Worm (Caenorhabditis elegans) whole organism, mixed stage, embryonic: ENCODE results near the gene M163.11.

Source experiments
- M03D4.4 ChIP-seq: sonication (generic microtip); optimal IDR thresholded peaks from 2 replicates; lab custom pipeline; 2017; ENCODE audit warnings: mild to moderate bottlenecking, missing genetic modification characterization, missing compliant biosample characterization
- bed-3 ChIP-seq: fragments of 200-800 bp; sonication (Bioruptor generic); optimal IDR thresholded peaks from 3 replicates; lab custom pipeline; 2018; ENCODE audit warnings: mild to moderate bottlenecking, missing genetic modification characterization, moderate library complexity, missing compliant biosample characterization
- blmp-1 ChIP-seq: fragments of 150-350 bp; optimal IDR thresholded peaks from 2 replicates; lab custom pipeline; 2014; ENCODE audit warnings: missing biosample characterization, missing genetic modification characterization
- ceh-43 ChIP-seq: fragments of 200-800 bp; sonication (Bioruptor generic); optimal IDR thresholded peaks from 2 replicates; lab custom pipeline; 2018; ENCODE audit warnings: mild to moderate bottlenecking, missing genetic modification characterization, moderate library complexity, missing compliant biosample characterization
- ceh-83 ChIP-seq: fragments of 200-800 bp; sonication (Bioruptor generic); optimal IDR thresholded peaks from 2 replicates; lab custom pipeline; 2018; ENCODE audit warnings: mild to moderate bottlenecking, missing genetic modification characterization, missing compliant biosample characterization
- ces-1 ChIP-seq: fragments of 150-350 bp; optimal IDR thresholded peaks from 2 replicates; lab custom pipeline; 2014; ENCODE audit warnings: missing biosample characterization, missing genetic modification reagents, missing genetic modification characterization
- cnd-1 ChIP-seq: fragments of 200-800 bp; sonication (Bioruptor generic); optimal IDR thresholded peaks from 2 replicates; lab custom pipeline; 2018; ENCODE audit warnings: mild to moderate bottlenecking, missing genetic modification characterization, missing compliant biosample characterization
- drap-1 ChIP-seq: fragments of 200-800 bp; sonication (Bioruptor generic); optimal IDR thresholded peaks from 3 replicates; lab custom pipeline; 2018; ENCODE audit warnings: mild to moderate bottlenecking, missing genetic modification characterization, missing compliant biosample characterization
- elt-1 ChIP-seq: sonication (generic microtip); optimal IDR thresholded peaks from 2 replicates; lab custom pipeline; 2017; ENCODE audit warnings: missing genetic modification characterization, mild to moderate bottlenecking, missing compliant biosample characterization, antibody characterized with exemption, moderate library complexity, borderline replicate concordance; ENCODE audit not compliant: insufficient read depth
- elt-3 ChIP-seq: fragments of 150-350 bp; optimal IDR thresholded peaks from 2 replicates; lab custom pipeline; 2014; ENCODE audit warnings: missing biosample characterization, missing genetic modification characterization
- flh-1 ChIP-seq: fragments of 200-800 bp; sonication (Bioruptor generic); optimal IDR thresholded peaks from 2 replicates; lab custom pipeline; 2018; ENCODE audit warnings: mild to moderate bottlenecking, missing genetic modification characterization, moderate library complexity, missing compliant biosample characterization
- ham-2 ChIP-seq: fragments of 200-800 bp; sonication (Bioruptor generic); optimal IDR thresholded peaks from 2 replicates; lab custom pipeline; 2018; ENCODE audit warnings: mild to moderate bottlenecking, missing genetic modification characterization, missing compliant biosample characterization
- hlh-1 ChIP-seq: fragments of 150-350 bp; optimal IDR thresholded peaks from 2 replicates; lab custom pipeline; 2014; ENCODE audit warnings: missing biosample characterization, missing genetic modification reagents, missing genetic modification characterization
- lin-13 ChIP-seq: fragments of 150-350 bp; optimal IDR thresholded peaks from 2 replicates; lab custom pipeline; 2014; ENCODE audit warnings: missing biosample characterization, missing genetic modification characterization
- lin-32 ChIP-seq: fragments of 200-800 bp; sonication (Bioruptor generic); optimal IDR thresholded peaks from 2 replicates; lab custom pipeline; 2018; ENCODE audit warnings: mild to moderate bottlenecking, missing genetic modification characterization, missing compliant biosample characterization
- lsy-2 ChIP-seq: fragments of 150-350 bp; optimal IDR thresholded peaks from 2 replicates; lab custom pipeline; 2014; ENCODE audit warnings: missing biosample characterization, missing genetic modification characterization
- mab-5 ChIP-seq: fragments of 150-350 bp; optimal IDR thresholded peaks from 2 replicates; lab custom pipeline; 2014; ENCODE audit warnings: missing biosample characterization, missing genetic modification characterization
- mep-1 ChIP-seq: fragments of 150-350 bp; optimal IDR thresholded peaks from 2 replicates; lab custom pipeline; 2017; ENCODE audit warnings: missing biosample characterization, missing genetic modification reagents, missing genetic modification characterization, inconsistent platforms
- mls-2 ChIP-seq: sonication (generic microtip); optimal IDR thresholded peaks from 2 replicates; lab custom pipeline; 2016; ENCODE audit warnings: mild to moderate bottlenecking, missing genetic modification characterization, moderate library complexity, missing compliant biosample characterization
- nhr-12 ChIP-seq: fragments of 150-350 bp; optimal IDR thresholded peaks from 2 replicates; lab custom pipeline; 2014; ENCODE audit warnings: missing biosample characterization, missing genetic modification characterization
- nhr-2 ChIP-seq: fragments of 150-350 bp; optimal IDR thresholded peaks from 2 replicates; lab custom pipeline; 2014; ENCODE audit warnings: missing biosample characterization, missing genetic modification characterization
- nhr-237 ChIP-seq: fragments of 150-350 bp; optimal IDR thresholded peaks from 2 replicates; lab custom pipeline; 2014; ENCODE audit warnings: missing biosample characterization, missing genetic modification characterization
- nhr-28 ChIP-seq: fragments of 150-350 bp; optimal IDR thresholded peaks from 2 replicates; lab custom pipeline; 2014; ENCODE audit warnings: missing biosample characterization, missing genetic modification characterization
- nhr-76 ChIP-seq: sonication (generic microtip); optimal IDR thresholded peaks from 2 replicates; lab custom pipeline; 2017; ENCODE audit warnings: missing biosample characterization, missing genetic modification characterization
- pha-4 ChIP-seq: fragments of 150-350 bp; optimal IDR thresholded peaks from 2 replicates; lab custom pipeline; 2018; ENCODE audit warnings: missing biosample characterization, missing genetic modification reagents, missing genetic modification characterization
- sem-2 ChIP-seq: fragments of 200-800 bp; sonication (Bioruptor generic); optimal IDR thresholded peaks from 2 replicates; lab custom pipeline; 2018; ENCODE audit warnings: mild to moderate bottlenecking, missing genetic modification characterization, missing compliant biosample characterization
- sptf-1 ChIP-seq: sonication (generic microtip); optimal IDR thresholded peaks from 2 replicates; lab custom pipeline; 2017; ENCODE audit warnings: mild to moderate bottlenecking, missing genetic modification characterization, moderate library complexity, missing compliant biosample characterization
- unc-120 ChIP-seq: sonication (generic microtip); optimal IDR thresholded peaks from 2 replicates; lab custom pipeline; 2017; ENCODE audit warnings: missing genetic modification characterization, missing compliant biosample characterization; ENCODE audit not compliant: poor library complexity, severe bottlenecking
- unc-39 ChIP-seq: fragments of 150-350 bp; optimal IDR thresholded peaks from 2 replicates; lab custom pipeline; 2014; ENCODE audit warnings: missing biosample characterization, missing genetic modification characterization
- unc-62 ChIP-seq: fragments of 150-350 bp; optimal IDR thresholded peaks from 2 replicates; lab custom pipeline; 2014; ENCODE audit warnings: missing biosample characterization, missing genetic modification reagents, missing genetic modification characterization
- zip-8 ChIP-seq: fragments of 150-350 bp; optimal IDR thresholded peaks from 2 replicates; lab custom pipeline; 2014; ENCODE audit warnings: missing biosample characterization, missing genetic modification characterization
- ztf-11 ChIP-seq: fragments of 150-350 bp; optimal IDR thresholded peaks from 2 replicates; lab custom pipeline; 2014; ENCODE audit warnings: missing biosample characterization, missing genetic modification characterization

M163.11 gene

ce11 chrX:14508823-14509259, 29.7 kb downstream of the M163.11 start:
- TF ChIP-seq unc-120 (tag; lab: Kevin White, UChicago) (peak; percentile 43), nhr-2 (tag; lab: Kevin White, UChicago) (no peak), ham-2 (GFP tag; lab: Kevin White, UChicago) (peak; percentile 32), unc-62 (peak; percentile 83)

DNA sequence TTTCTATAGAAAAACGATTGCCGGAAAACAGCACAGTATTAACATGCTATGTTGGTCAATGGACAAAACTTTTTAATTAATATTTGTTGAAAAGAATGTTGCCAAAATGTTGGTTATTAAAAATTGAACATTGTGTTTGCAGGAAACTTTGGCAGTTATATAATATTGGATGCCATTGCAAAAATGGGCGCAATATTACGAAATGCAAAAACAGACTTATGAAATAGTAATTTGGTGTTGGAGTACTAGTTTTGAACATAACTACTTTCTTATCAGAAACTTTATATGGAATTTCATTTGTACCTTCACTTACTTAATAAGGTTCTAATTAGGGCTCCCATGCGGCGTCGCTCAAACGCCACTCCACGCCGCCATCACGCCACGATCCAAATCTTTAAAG, 31.2 kb downstream of the M163.11 start:
- TF ChIP-seq blmp-1 (no peak), cnd-1 (tag; lab: Kevin White, UChicago) (no peak), lin-13 (tag; lab: Kevin White, UChicago) (no peak), ztf-11 (tag; lab: Kevin White, UChicago) (no peak), ces-1 (GFP tag; lab: Kevin White, UChicago) (no peak), nhr-28 (tag; lab: Kevin White, UChicago) (no peak), unc-62 (no peak), zip-8 (tag; lab: Kevin White, UChicago) (no peak), mls-2 (tag; lab: Kevin White, UChicago) (no peak), nhr-2 (tag; lab: Kevin White, UChicago) (no peak), drap-1 (GFP tag; lab: Kevin White, UChicago) (no peak), lsy-2 (tag; lab: Kevin White, UChicago) (no peak), mab-5 (no peak), unc-120 (tag; lab: Kevin White, UChicago) (no peak), M03D4.4 (tag; lab: Kevin White, UChicago) (no peak)

- no peak for TF ChIP-seq blmp-1
- no peak for TF ChIP-seq nhr-28 (tag; lab: Kevin White, UChicago)
- TF ChIP-seq unc-39 (tag; lab: Kevin White, UChicago), result no peak
- no peak for TF ChIP-seq flh-1 (GFP tag; lab: Kevin White, UChicago)
- TF ChIP-seq sptf-1 (tag; lab: Kevin White, UChicago), result no peak
- no peak for TF ChIP-seq nhr-2 (tag; lab: Kevin White, UChicago)
- no peak for TF ChIP-seq ces-1 (GFP tag; lab: Kevin White, UChicago)
- TF ChIP-seq M03D4.4 (tag; lab: Kevin White, UChicago), result no peak
- TF ChIP-seq lin-13 (tag; lab: Kevin White, UChicago), result no peak
- no peak for TF ChIP-seq cnd-1 (tag; lab: Kevin White, UChicago)
- no peak for TF ChIP-seq lsy-2 (tag; lab: Kevin White, UChicago)
- TF ChIP-seq ceh-83, result no peak
- TF ChIP-seq, all 35 proteins: peak for 0
These were observed 33.6 kb downstream of the M163.11 start, which contains the start of gene fbxa-141 for ce11 chrX:14512817-14513216. Gene fbxa-141 (minus strand): TSS chrX:14512917.

DNA sequence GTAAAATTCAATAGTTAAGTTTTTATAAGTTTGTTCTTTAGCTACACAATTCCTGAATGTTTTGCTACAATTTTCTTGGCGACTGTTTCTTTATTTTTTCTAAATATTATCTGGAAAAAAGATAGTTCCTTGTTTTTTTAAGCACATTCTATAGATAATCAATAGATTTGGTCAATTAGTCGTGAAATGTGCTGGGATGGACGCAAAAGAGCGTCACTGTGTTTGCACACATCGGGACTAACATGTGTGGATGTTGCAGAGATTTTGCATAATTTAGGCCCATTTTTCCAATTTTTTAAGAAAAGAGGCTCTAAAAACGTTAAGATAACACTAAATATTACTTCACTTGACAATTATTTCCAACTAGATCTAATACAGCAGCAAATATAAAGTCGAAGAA, 34.3 kb downstream of the M163.11 start:
- TF ChIP-seq unc-120 (tag; lab: Kevin White, UChicago), result peak; percentile 4
- TF ChIP-seq zip-8 (tag; lab: Kevin White, UChicago), result no peak
- no peak for TF ChIP-seq nhr-2 (tag; lab: Kevin White, UChicago)
- no peak for TF ChIP-seq lsy-2 (tag; lab: Kevin White, UChicago)
- no peak for TF ChIP-seq ham-2 (GFP tag; lab: Kevin White, UChicago)
- TF ChIP-seq elt-1 (tag; lab: Kevin White, UChicago), result no peak
- TF ChIP-seq hlh-1, result no peak
- TF ChIP-seq ztf-11 (tag; lab: Kevin White, UChicago), result no peak
- no peak for TF ChIP-seq pha-4 (tag; lab: Kevin White, UChicago)
- TF ChIP-seq elt-3 (tag; lab: Kevin White, UChicago), result no peak
- TF ChIP-seq lin-13 (tag; lab: Kevin White, UChicago), result no peak
- peak; percentile 8 for TF ChIP-seq mep-1 (tag; lab: Kevin White, UChicago)
- TF ChIP-seq nhr-237 (tag; lab: Kevin White, UChicago), result no peak
- peak; percentile 93 for TF ChIP-seq ces-1 (GFP tag; lab: Kevin White, UChicago)
- no peak for TF ChIP-seq unc-39 (tag; lab: Kevin White, UChicago)
- no peak for TF ChIP-seq nhr-76 (tag; lab: Kevin White, UChicago)
- no peak for TF ChIP-seq nhr-28 (tag; lab: Kevin White, UChicago)
- no peak for TF ChIP-seq mls-2 (tag; lab: Kevin White, UChicago)
- TF ChIP-seq lin-32, result no peak
- TF ChIP-seq drap-1 (GFP tag; lab: Kevin White, UChicago), result no peak
- no peak for TF ChIP-seq mab-5
- TF ChIP-seq ceh-43 (GFP tag; lab: Kevin White, UChicago), result no peak
- no peak for TF ChIP-seq bed-3
- TF ChIP-seq sem-2, result no peak
- TF ChIP-seq nhr-12 (tag; lab: Kevin White, UChicago), result no peak
